Fruit fly (Drosophila melanogaster) whole organism, embryonic: Measurements from ENCODE around the gene NijC.

Experiments
- BtbVII ChIP-seq: fragments of 200-800 bp; sonication (Bioruptor generic); optimal IDR thresholded peaks from 3 replicates; lab custom pipeline; 2017; ENCODE audit warnings: missing biosample characterization, mild to moderate bottlenecking, missing genetic modification characterization
- CG10147 ChIP-seq: fragments of 200-800 bp; sonication (Bioruptor generic); optimal IDR thresholded peaks from 2 replicates; lab custom pipeline; 2019; ENCODE audit warnings: missing biosample characterization, mild to moderate bottlenecking, missing genetic modification characterization, moderate library complexity
- CG10959 ChIP-seq: fragments of 200-800 bp; sonication (Bioruptor generic); IDR thresholded peaks from 2 replicates; pipeline ENCODE4 v1.3.6; 2022; ENCODE audit warnings: missing biosample characterization, missing genetic modification characterization
- CG11696 ChIP-seq: fragments of 200-800 bp; sonication (Bioruptor generic); IDR thresholded peaks from 2 replicates; pipeline ENCODE4 v1.3.6; 2022; ENCODE audit warnings: missing biosample characterization, missing genetic modification characterization
- CG12769 ChIP-seq: fragments of 200-800 bp; sonication (Bioruptor generic); optimal IDR thresholded peaks from 2 replicates; lab custom pipeline; 2019; ENCODE audit warnings: missing biosample characterization, mild to moderate bottlenecking, missing genetic modification characterization, moderate library complexity
- CG13123 ChIP-seq: fragments of 200-800 bp; sonication (Bioruptor generic); optimal IDR thresholded peaks from 2 replicates; lab custom pipeline; 2016; ENCODE audit warnings: missing biosample characterization, missing genetic modification characterization
- CG14014 ChIP-seq: fragments of 200-800 bp; sonication (Bioruptor generic); IDR thresholded peaks from 2 replicates; pipeline ENCODE4 v1.3.6; 2022; ENCODE audit warnings: missing biosample characterization, missing genetic modification characterization
- CG15073 ChIP-seq: fragments of 200-800 bp; sonication (Bioruptor generic); optimal IDR thresholded peaks from 2 replicates; lab custom pipeline; 2016; ENCODE audit warnings: missing biosample characterization, missing genetic modification characterization
- CG1602 ChIP-seq: fragments of 200-800 bp; sonication (Bioruptor generic); optimal IDR thresholded peaks from 3 replicates; lab custom pipeline; 2016; ENCODE audit warnings: missing biosample characterization, missing genetic modification characterization
- CG16813 ChIP-seq: fragments of 200-800 bp; sonication (Bioruptor generic); IDR thresholded peaks from 3 replicates; pipeline ENCODE4 v1.3.6; 2022; ENCODE audit warnings: missing biosample characterization, missing genetic modification characterization; ENCODE audit not compliant: partially characterized antibody
- CG18262 ChIP-seq: fragments of 200-800 bp; optimal IDR thresholded peaks from 3 replicates; lab custom pipeline; 2019; ENCODE audit warnings: missing biosample characterization, mild to moderate bottlenecking, missing genetic modification characterization, moderate library complexity
- CG18764 ChIP-seq: fragments of 200-800 bp; sonication (Bioruptor generic); optimal IDR thresholded peaks from 3 replicates; lab custom pipeline; 2016; ENCODE audit warnings: missing biosample characterization, missing genetic modification characterization
- CG2712 ChIP-seq: fragments of 200-800 bp; optimal IDR thresholded peaks from 3 replicates; lab custom pipeline; 2019; ENCODE audit warnings: missing biosample characterization, mild to moderate bottlenecking, missing genetic modification characterization, moderate library complexity
- CG30403 ChIP-seq: fragments of 200-800 bp; sonication (Bioruptor generic); optimal IDR thresholded peaks from 3 replicates; lab custom pipeline; 2016; ENCODE audit warnings: missing biosample characterization, missing genetic modification characterization
- CG3407 ChIP-seq: fragments of 200-800 bp; sonication (Bioruptor generic); optimal IDR thresholded peaks from 2 replicates; lab custom pipeline; 2018; ENCODE audit warnings: missing biosample characterization, mild to moderate bottlenecking, missing genetic modification characterization
- CG42726 ChIP-seq: fragments of 200-800 bp; sonication (Bioruptor generic); IDR thresholded peaks from 2 replicates; pipeline ENCODE4 v1.3.6; 2022; ENCODE audit warnings: missing biosample characterization, missing genetic modification characterization; ENCODE audit not compliant: partially characterized antibody
- CG4404 ChIP-seq: fragments of 200-800 bp; sonication (Bioruptor generic); IDR thresholded peaks from 2 replicates; pipeline ENCODE4 v1.3.6; 2022; ENCODE audit warnings: missing biosample characterization, missing genetic modification characterization
- CG7987 ChIP-seq: fragments of 200-800 bp; sonication (Bioruptor generic); optimal IDR thresholded peaks from 2 replicates; lab custom pipeline; 2018; ENCODE audit warnings: missing biosample characterization, mild to moderate bottlenecking, missing genetic modification characterization, moderate library complexity
- CG8281 ChIP-seq: fragments of 200-800 bp; sonication (Bioruptor generic); optimal IDR thresholded peaks from 2 replicates; lab custom pipeline; 2018; ENCODE audit warnings: missing biosample characterization, mild to moderate bottlenecking, missing genetic modification characterization, moderate library complexity
- CG8359 ChIP-seq: fragments of 200-800 bp; sonication (Bioruptor generic); optimal IDR thresholded peaks from 2 replicates; lab custom pipeline; 2017; ENCODE audit warnings: missing biosample characterization, mild to moderate bottlenecking, missing genetic modification characterization, borderline replicate concordance
- Drgx ChIP-seq: fragments of 200-800 bp; sonication (Bioruptor generic); IDR thresholded peaks from 2 replicates; pipeline ENCODE4 v1.3.6; 2022; ENCODE audit warnings: missing biosample characterization, missing genetic modification characterization
- HLH54F ChIP-seq: fragments of 200-800 bp; sonication (Bioruptor generic); optimal IDR thresholded peaks from 3 replicates; lab custom pipeline; 2016; ENCODE audit warnings: missing biosample characterization, missing genetic modification characterization
- HmgZ ChIP-seq: fragments of 200-800 bp; sonication (Bioruptor generic); optimal IDR thresholded peaks from 2 replicates; lab custom pipeline; 2018; ENCODE audit warnings: missing biosample characterization, mild to moderate bottlenecking, missing genetic modification characterization
- Hmr ChIP-seq: fragments of 200-800 bp; sonication (Bioruptor generic); optimal IDR thresholded peaks from 3 replicates; lab custom pipeline; 2017; ENCODE audit warnings: mild to moderate bottlenecking, missing biosample characterization, missing genetic modification reagents, missing genetic modification characterization
- Hr3 ChIP-seq: fragments of 200-800 bp; sonication (Bioruptor generic); optimal IDR thresholded peaks from 3 replicates; lab custom pipeline; 2016; ENCODE audit warnings: missing biosample characterization, missing genetic modification characterization
- Kr ChIP-seq: fragments of 200-800 bp; sonication (Bioruptor generic); optimal IDR thresholded peaks from 2 replicates; lab custom pipeline; 2017; ENCODE audit warnings: missing biosample characterization, mild to moderate bottlenecking, missing genetic modification characterization
- Meics ChIP-seq: fragments of 200-800 bp; sonication (Bioruptor generic); optimal IDR thresholded peaks from 2 replicates; lab custom pipeline; 2017; ENCODE audit warnings: missing biosample characterization, mild to moderate bottlenecking, missing genetic modification characterization
- Oli ChIP-seq: fragments of 200-800 bp; sonication (Bioruptor generic); optimal IDR thresholded peaks from 2 replicates; lab custom pipeline; 2018; ENCODE audit warnings: missing biosample characterization, mild to moderate bottlenecking, missing genetic modification characterization, moderate library complexity
- Optix ChIP-seq: fragments of 200-800 bp; sonication (Bioruptor generic); IDR thresholded peaks from 3 replicates; pipeline ENCODE4 v1.3.6; 2022; ENCODE audit warnings: missing biosample characterization, missing genetic modification characterization
- Sox100B ChIP-seq: fragments of 200-800 bp; sonication (Bioruptor generic); optimal IDR thresholded peaks from 3 replicates; lab custom pipeline; 2018; ENCODE audit warnings: missing biosample characterization, mild to moderate bottlenecking, missing genetic modification characterization
- bcd ChIP-seq: fragments of 200-800 bp; sonication (Bioruptor generic); optimal IDR thresholded peaks from 2 replicates; lab custom pipeline; 2017; ENCODE audit warnings: missing biosample characterization, mild to moderate bottlenecking, missing genetic modification characterization
- bsh ChIP-seq, 2 experiments: fragments of 200-800 bp; sonication (Bioruptor generic); optimal IDR thresholded peaks; 2 replicates each; lab custom pipeline; 2017 to 2018; ENCODE audit warnings: mild to moderate bottlenecking in 2 of 2, missing biosample characterization in 2 of 2, missing genetic modification characterization in 2 of 2, moderate library complexity in 1 of 2
- cwo ChIP-seq: fragments of 200-800 bp; sonication (Bioruptor generic); optimal IDR thresholded peaks from 3 replicates; lab custom pipeline; 2017; ENCODE audit warnings: missing biosample characterization, missing genetic modification characterization, mild to moderate bottlenecking, moderate library complexity, missing genetic modification reagents
- fru ChIP-seq: fragments of >200 bp; optimal IDR thresholded peaks from 2 replicates; lab custom pipeline; 2017
- gce ChIP-seq: fragments of 200-800 bp; sonication (Bioruptor generic); IDR thresholded peaks from 3 replicates; pipeline ENCODE4 v1.3.6; 2022; ENCODE audit warnings: missing biosample characterization, missing genetic modification characterization
- ind ChIP-seq: fragments of 200-800 bp; sonication (Bioruptor generic); optimal IDR thresholded peaks from 3 replicates; lab custom pipeline; 2016; ENCODE audit warnings: missing biosample characterization, missing genetic modification characterization
- jumu ChIP-seq: fragments of 200-800 bp; sonication (Bioruptor generic); optimal IDR thresholded peaks from 3 replicates; lab custom pipeline; 2016; ENCODE audit warnings: missing biosample characterization, missing genetic modification characterization
- lab ChIP-seq: fragments of 200-800 bp; sonication (Bioruptor generic); optimal IDR thresholded peaks from 3 replicates; lab custom pipeline; 2017; ENCODE audit warnings: missing biosample characterization, missing genetic modification characterization, mild to moderate bottlenecking, moderate library complexity, missing genetic modification reagents
- mirr ChIP-seq: fragments of 200-800 bp; sonication (Bioruptor generic); optimal IDR thresholded peaks from 3 replicates; lab custom pipeline; 2018; ENCODE audit warnings: missing biosample characterization, mild to moderate bottlenecking, missing genetic modification characterization
- pum ChIP-seq: fragments of 200-800 bp; sonication (Bioruptor generic); optimal IDR thresholded peaks from 2 replicates; lab custom pipeline; 2016; ENCODE audit warnings: missing biosample characterization, missing genetic modification characterization
- sens ChIP-seq: fragments of 200-800 bp; sonication (Bioruptor generic); peaks from one replicate; lab custom pipeline; 2016; ENCODE audit warnings: missing biosample characterization, missing genetic modification characterization
- sr ChIP-seq: fragments of 200-800 bp; sonication (Bioruptor generic); IDR thresholded peaks from 3 replicates; pipeline ENCODE4 v1.3.6; 2022; ENCODE audit warnings: missing biosample characterization, missing genetic modification characterization
- tin ChIP-seq: fragments of 200-800 bp; sonication (Bioruptor generic); optimal IDR thresholded peaks from 3 replicates; lab custom pipeline; 2016; ENCODE audit warnings: missing biosample characterization, missing genetic modification characterization
- trh ChIP-seq: fragments of 200-800 bp; sonication (Bioruptor generic); optimal IDR thresholded peaks from 2 replicates; lab custom pipeline; 2016; ENCODE audit warnings: missing biosample characterization, missing genetic modification characterization
- unc-4 ChIP-seq: fragments of 200-800 bp; sonication (Bioruptor generic); IDR thresholded peaks from 2 replicates; pipeline ENCODE4 v1.3.6; 2022; ENCODE audit warnings: missing biosample characterization, missing genetic modification characterization; ENCODE audit not compliant: partially characterized antibody
- zen ChIP-seq: fragments of 200-800 bp; sonication (Bioruptor generic); optimal IDR thresholded peaks from 3 replicates; lab custom pipeline; 2018; ENCODE audit warnings: missing biosample characterization, mild to moderate bottlenecking, missing genetic modification characterization, moderate library complexity
- zf30C ChIP-seq: fragments of 200-800 bp; sonication (Bioruptor generic); optimal IDR thresholded peaks from 3 replicates; lab custom pipeline; 2018; ENCODE audit warnings: missing biosample characterization, mild to moderate bottlenecking, missing genetic modification characterization

NijC gene

dm6 chr3R:12719627-12720343, 24.9 kb downstream of the NijC start (continued):
- no peak for TF ChIP-seq CG4404 (GFP tag; lab: Robert Waterston, UW)
- peak; percentile 69 for TF ChIP-seq CG2712 (tag; lab: Kevin White, UChicago)
- peak; percentile 17 to 33 for TF ChIP-seq bsh (GFP tag; optimal IDR thresholded peaks at IDR 0.05; lab: Kevin White, UChicago)
- no peak for TF ChIP-seq HLH54F (GFP tag; lab: Kevin White, UChicago)
- peak; percentile 33; the same call in 1 of the 2 replicates for TF ChIP-seq Drgx (GFP tag; lab: Robert Waterston, UW)
- peak; percentile 57 for TF ChIP-seq CG18262 (tag; lab: Kevin White, UChicago)
- peak; percentile 28 for TF ChIP-seq CG8281 (tag; lab: Kevin White, UChicago)
- TF ChIP-seq sr (GFP tag; lab: Robert Waterston, UW): no peak
- TF ChIP-seq CG15073 (GFP tag; lab: Kevin White, UChicago): no peak
- TF ChIP-seq gce (GFP tag; lab: Robert Waterston, UW): no peak
- peak; percentile 20; the same call in 1 of the 2 replicates for TF ChIP-seq unc-4 (GFP tag; lab: Robert Waterston, UW)
- no peak for TF ChIP-seq zf30C (GFP tag; lab: Kevin White, UChicago)
- TF ChIP-seq CG13123 (GFP tag; lab: Kevin White, UChicago): no peak
- peak; percentile 29 for TF ChIP-seq bcd
- peak; percentile 8 for TF ChIP-seq ind
- 0 out of 2 replicates have a peak, but pooled peaks have one; percentile 29 for TF ChIP-seq CG42726 (GFP tag; lab: Robert Waterston, UW)
- no peak for TF ChIP-seq fru (lab: Kevin White, UChicago)
- TF ChIP-seq CG10959 (GFP tag; lab: Robert Waterston, UW): no peak
- no peak for TF ChIP-seq trh
- TF ChIP-seq CG14014 (GFP tag; lab: Robert Waterston, UW): no peak
- TF ChIP-seq zen (tag; lab: Kevin White, UChicago): no peak
- no peak for TF ChIP-seq jumu (GFP tag; lab: Kevin White, UChicago)
- TF ChIP-seq CG10147 (GFP tag; lab: Kevin White, UChicago): peak; percentile 51
- TF ChIP-seq Kr (GFP tag; lab: Kevin White, UChicago): no peak
- peak; percentile 36 for TF ChIP-seq BtbVII (GFP tag; lab: Kevin White, UChicago)
- TF ChIP-seq, all 482 proteins: peak for 127

- TF ChIP-seq mirr (GFP tag; lab: Kevin White, UChicago): peak; percentile 56
- TF ChIP-seq CG7987 (GFP tag; lab: Kevin White, UChicago): peak; percentile 50
- no peak for TF ChIP-seq CG1602 (GFP tag; lab: Kevin White, UChicago)
- TF ChIP-seq HmgZ (tag; lab: Kevin White, UChicago): peak; percentile 15
- TF ChIP-seq Oli (tag; lab: Kevin White, UChicago): no peak
- TF ChIP-seq Meics: peak; percentile 8
- no peak for TF ChIP-seq CG8359
- TF ChIP-seq CG11696 (GFP tag; lab: Robert Waterston, UW): 0 out of 2 replicates have a peak, but pooled peaks have one; percentile 11
- peak; percentile 40 for TF ChIP-seq lab (GFP tag; lab: Kevin White, UChicago)
- TF ChIP-seq Optix: no peak
- no peak for TF ChIP-seq pum (GFP tag; lab: Kevin White, UChicago)
- TF ChIP-seq CG12769 (tag; lab: Kevin White, UChicago): no peak
- no peak for TF ChIP-seq tin (GFP tag; lab: Kevin White, UChicago)
- no peak for TF ChIP-seq CG18764
- TF ChIP-seq Hmr (GFP tag; lab: Kevin White, UChicago): peak; percentile 10
- TF ChIP-seq CG16813 (GFP tag; lab: Robert Waterston, UW): no peak
- peak; percentile 3 for TF ChIP-seq sens (GFP tag; lab: Kevin White, UChicago)
- peak; percentile 22 for TF ChIP-seq cwo
- no peak for TF ChIP-seq Hr3 (GFP tag; lab: Kevin White, UChicago)
- TF ChIP-seq CG30403 (GFP tag; lab: Kevin White, UChicago): peak; percentile 1
- no peak for TF ChIP-seq CG3407
- TF ChIP-seq Sox100B: no peak
Measured at dm6 chr3R:12720344-12721200, 25.6 kb downstream of the NijC start.
